Fruit fly (Drosophila melanogaster): Measurements from ENCODE around the gene ss.

The ss gene

DNA sequence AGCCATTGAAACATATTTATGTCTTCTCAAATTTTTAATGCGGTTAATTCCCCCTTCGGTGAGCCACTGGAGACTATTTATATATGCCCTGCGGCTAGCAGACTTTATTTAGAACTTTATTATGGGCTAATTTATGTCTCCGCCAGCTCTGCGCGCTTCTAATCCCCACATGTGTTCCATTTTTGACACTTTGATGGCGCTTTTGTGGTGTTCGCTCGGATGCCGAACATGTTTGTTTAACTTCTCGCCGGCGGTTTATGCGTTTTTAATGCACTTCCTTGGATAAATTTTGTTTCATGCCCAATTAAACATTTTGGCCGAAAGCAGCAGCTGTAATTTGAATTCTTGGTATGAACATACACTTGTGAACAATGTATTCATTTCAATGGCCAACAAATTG lies 73.7 kb downstream of the ss start:
- TF ChIP-seq sv (GFP tag; optimal IDR thresholded peaks at IDR 0.05) (no peak), dl (GFP tag; optimal IDR thresholded peaks at IDR 0.05; ENCODE audit: insufficient read depth in 1 of 2, partially characterized antibody in 2 of 2) (no peak), h (GFP tag; optimal IDR thresholded peaks at IDR 0.05) (no peak), HLH106 (tag; optimal IDR thresholded peaks at IDR 0.05) (no peak), br (GFP tag; optimal IDR thresholded peaks at IDR 0.05) (no peak), foxo (GFP tag; optimal IDR thresholded peaks at IDR 0.05) (no peak), usp (GFP tag; optimal IDR thresholded peaks at IDR 0.05) (no peak), Abd-B (GFP tag; optimal IDR thresholded peaks at IDR 0.05) (no peak), Vsx2 (GFP tag; optimal IDR thresholded peaks at IDR 0.05; ENCODE audit: partially characterized antibody) (no peak), lola (GFP tag; optimal IDR thresholded peaks at IDR 0.05) (no peak), brk (GFP tag; optimal IDR thresholded peaks at IDR 0.05) (no peak), Rel (GFP tag; optimal IDR thresholded peaks at IDR 0.05) (no peak), Rel (tag; optimal IDR thresholded peaks at IDR 0.05) (no peak), sage (GFP tag; optimal IDR thresholded peaks at IDR 0.05) (no peak), jim (GFP tag; optimal IDR thresholded peaks at IDR 0.05) (no peak), Myc (optimal IDR thresholded peaks at IDR 0.05) (no peak)

DNA sequence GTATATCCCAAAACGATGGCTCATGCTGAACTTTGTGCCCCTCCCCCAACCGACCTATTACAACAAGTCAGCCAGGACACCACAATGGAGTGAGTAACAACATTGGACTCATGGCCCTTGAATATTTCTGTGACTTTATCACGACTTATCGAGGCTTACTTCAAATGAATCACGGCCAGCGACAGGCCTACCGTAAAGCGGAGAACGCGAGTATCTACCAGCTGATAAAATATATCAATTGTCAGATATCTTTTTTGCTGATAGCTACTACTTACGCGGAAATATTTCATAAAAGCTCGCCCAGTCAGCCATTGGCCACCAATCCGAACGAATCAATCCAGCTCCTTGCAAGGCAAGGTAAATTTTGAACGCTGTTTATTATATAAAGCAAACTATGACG lies 75.9 kb downstream of the ss start, which contains the start of gene CG17930:
TSS of gene CG17930 (plus strand) at position 301 of the 400 bp plus-strand sequence.
- TF ChIP-seq psq (GFP tag; optimal IDR thresholded peaks at IDR 0.05): no peak

DNA sequence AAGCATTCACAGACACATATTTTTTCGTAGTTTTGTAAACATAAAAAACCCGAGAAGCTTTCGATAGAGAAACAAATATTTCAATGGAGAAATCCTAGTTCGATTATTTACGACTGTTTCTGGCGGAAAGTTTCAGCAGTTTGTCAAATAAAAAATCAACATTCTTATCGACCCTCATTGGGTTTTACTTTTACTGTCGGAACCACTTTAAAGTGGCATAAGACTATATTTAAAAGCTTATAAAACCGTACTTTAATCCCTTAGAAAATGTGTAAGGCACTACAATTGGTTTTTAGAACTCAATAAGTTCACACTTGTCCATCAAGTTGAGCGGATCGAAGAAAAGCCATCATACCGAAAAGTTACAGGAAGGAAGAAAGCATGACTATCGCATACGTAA lies 78.3 kb downstream of the ss start, which contains the start of gene CG17929:
TSS of gene CG17929 (plus strand) at position 301 of the 400 bp plus-strand sequence.
- TF ChIP-seq Hr83 (GFP tag; optimal IDR thresholded peaks at IDR 0.05; ENCODE audit: poor library complexity, severe bottlenecking): no peak
- TF ChIP-seq jim (GFP tag; optimal IDR thresholded peaks at IDR 0.05): no peak
- TF ChIP-seq Vsx2 (GFP tag; optimal IDR thresholded peaks at IDR 0.05; ENCODE audit: partially characterized antibody): no peak
